Worm (Caenorhabditis elegans) whole organism, midembryonic: ENCODE measurements around the gene F09E10.5.

Experiments
- cog-1 ChIP-seq: sonication (generic microtip); optimal IDR thresholded peaks from 2 replicates; lab custom pipeline; 2016; ENCODE audit warnings: missing genetic modification characterization, missing compliant biosample characterization
- flt-1 ChIP-seq: fragments of 200-800 bp; sonication (Bioruptor generic); IDR thresholded peaks from 2 replicates; pipeline ENCODE4 v1.3.6; 2022; ENCODE audit warnings: missing genetic modification characterization, missing compliant biosample characterization
- klf-2 ChIP-seq: fragments of 200-800 bp; sonication (Bioruptor generic); conservative IDR thresholded peaks from 2 replicates; pipeline ENCODE4 v1.3.6; 2022; ENCODE audit warnings: missing genetic modification reagents, missing genetic modification characterization, missing compliant biosample characterization
- tab-1 ChIP-seq: fragments of 200-800 bp; sonication (Bioruptor generic); IDR thresholded peaks from 2 replicates; pipeline ENCODE4 v1.3.6; 2022; ENCODE audit warnings: missing genetic modification characterization, missing compliant biosample characterization
- ztf-29 ChIP-seq: fragments of 200-800 bp; sonication (Bioruptor generic); IDR thresholded peaks from 2 replicates; pipeline ENCODE4 v1.3.6; 2022; ENCODE audit warnings: missing genetic modification reagents, missing genetic modification characterization, missing compliant biosample characterization

DNA sequence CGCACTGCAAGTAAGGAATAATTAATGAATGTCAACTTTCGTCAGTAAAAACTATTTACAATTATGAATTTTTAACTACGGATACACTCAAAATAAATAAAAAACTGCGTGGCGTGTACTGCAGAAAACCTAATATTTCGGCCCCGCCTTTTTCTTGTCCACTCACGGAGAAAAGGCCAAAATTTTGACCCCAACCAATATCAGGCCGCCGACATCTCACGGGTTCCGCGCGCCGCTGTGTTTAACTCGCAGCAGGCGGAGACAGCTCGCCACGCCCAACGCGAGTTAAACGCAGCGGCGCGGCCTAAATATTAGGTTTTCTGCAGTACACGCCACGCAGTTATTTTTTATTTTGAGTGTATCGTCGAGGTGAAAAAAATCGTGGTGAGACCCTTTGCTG is 22.9 kb downstream of the F09E10.5 start:
- no peak for TF ChIP-seq flt-1 (GFP tag; lab: Robert Waterston, UW)
- TF ChIP-seq ztf-29 (GFP tag; lab: Robert Waterston, UW): no peak
- TF ChIP-seq cog-1 (tag; lab: Kevin White, UChicago): no peak
- 0 out of 2 replicates have a peak, but pooled peaks have one; percentile 20 for TF ChIP-seq klf-2 (GFP tag; lab: Robert Waterston, UW)
- TF ChIP-seq tab-1 (GFP tag; lab: Robert Waterston, UW): no peak
